Fruit fly (Drosophila melanogaster) whole organism, embryonic: ENCODE data around the gene Asator.

Source experiments
- Abd-B ChIP-seq: fragments of 200-800 bp; sonication (Bioruptor generic); optimal IDR thresholded peaks from 2 replicates; lab custom pipeline; 2018; ENCODE audit warnings: missing biosample characterization, mild to moderate bottlenecking, missing genetic modification characterization, moderate library complexity
- Atf-2 ChIP-seq: fragments of 200-800 bp; sonication (Bioruptor generic); optimal IDR thresholded peaks from 2 replicates; lab custom pipeline; 2016; ENCODE audit warnings: missing biosample characterization, missing genetic modification characterization
- Awh ChIP-seq: fragments of 200-800 bp; sonication (Bioruptor generic); IDR thresholded peaks from 2 replicates; pipeline ENCODE4, ENCODE4 v1.3.6; 2022; ENCODE audit warnings: missing biosample characterization, missing genetic modification characterization
- B-H2 ChIP-seq: fragments of 200-800 bp; sonication (Bioruptor generic); optimal IDR thresholded peaks from 2 replicates; lab custom pipeline; 2018; ENCODE audit warnings: missing biosample characterization, mild to moderate bottlenecking, missing genetic modification characterization
- C15 ChIP-seq: fragments of 200-800 bp; sonication (Bioruptor generic); IDR thresholded peaks from 3 replicates; pipeline ENCODE4 v1.3.6; 2022; ENCODE audit warnings: missing biosample characterization, missing genetic modification characterization
- CG10543 ChIP-seq: fragments of 200-800 bp; sonication (Bioruptor generic); optimal IDR thresholded peaks from 3 replicates; lab custom pipeline; 2017; ENCODE audit warnings: missing biosample characterization, mild to moderate bottlenecking, missing genetic modification characterization, moderate library complexity
- CG10959 ChIP-seq: fragments of 200-800 bp; sonication (Bioruptor generic); IDR thresholded peaks from 2 replicates; pipeline ENCODE4 v1.3.6; 2022; ENCODE audit warnings: missing biosample characterization, missing genetic modification characterization
- CG1529 ChIP-seq: fragments of 200-800 bp; sonication (Bioruptor generic); optimal IDR thresholded peaks from 3 replicates; lab custom pipeline; 2018; ENCODE audit warnings: missing biosample characterization, missing genetic modification characterization
- CG15479 ChIP-seq: fragments of 200-800 bp; sonication (Bioruptor generic); optimal IDR thresholded peaks from 3 replicates; lab custom pipeline; 2019; ENCODE audit warnings: missing biosample characterization, mild to moderate bottlenecking, missing genetic modification characterization, moderate library complexity
- CG1603 ChIP-seq: fragments of 200-800 bp; sonication (Bioruptor generic); optimal IDR thresholded peaks from 2 replicates; lab custom pipeline; 2019; ENCODE audit warnings: missing biosample characterization, mild to moderate bottlenecking, missing genetic modification characterization, moderate library complexity
- CG1647 ChIP-seq: fragments of 200-800 bp; sonication (Bioruptor generic); optimal IDR thresholded peaks from 3 replicates; lab custom pipeline; 2016; ENCODE audit warnings: missing biosample characterization, missing genetic modification characterization
- CG16813 ChIP-seq: fragments of 200-800 bp; sonication (Bioruptor generic); IDR thresholded peaks from 3 replicates; pipeline ENCODE4 v1.3.6; 2022; ENCODE audit warnings: missing biosample characterization, missing genetic modification characterization; ENCODE audit not compliant: partially characterized antibody
- CG17912 ChIP-seq: fragments of 200-800 bp; sonication (Bioruptor generic); optimal IDR thresholded peaks from 2 replicates; lab custom pipeline; 2018; ENCODE audit warnings: missing biosample characterization, mild to moderate bottlenecking, missing genetic modification characterization
- CG2199 ChIP-seq: fragments of 200-800 bp; sonication (Bioruptor generic); IDR thresholded peaks from 3 replicates; pipeline ENCODE4 v1.3.6; 2022; ENCODE audit warnings: missing biosample characterization, missing genetic modification characterization
- CG30020 ChIP-seq: fragments of 200-800 bp; optimal IDR thresholded peaks from 2 replicates; lab custom pipeline; 2019; ENCODE audit warnings: missing biosample characterization, mild to moderate bottlenecking, missing genetic modification characterization, moderate library complexity
- CG32532 ChIP-seq: fragments of 200-800 bp; sonication (Bioruptor generic); IDR thresholded peaks from 2 replicates; pipeline ENCODE4 v1.3.6; 2022; ENCODE audit warnings: missing biosample characterization, missing genetic modification characterization
- CG32772 ChIP-seq: fragments of 200-800 bp; sonication (Bioruptor generic); IDR thresholded peaks from 2 replicates; pipeline ENCODE4 v1.3.6; 2022; ENCODE audit warnings: missing biosample characterization, missing genetic modification characterization
- CG4404 ChIP-seq: fragments of 200-800 bp; sonication (Bioruptor generic); IDR thresholded peaks from 2 replicates; pipeline ENCODE4 v1.3.6; 2022; ENCODE audit warnings: missing biosample characterization, missing genetic modification characterization
- CG4617 ChIP-seq: fragments of 200-800 bp; sonication (Bioruptor generic); optimal IDR thresholded peaks from 3 replicates; lab custom pipeline; 2016; ENCODE audit warnings: missing biosample characterization, missing genetic modification characterization, borderline replicate concordance
- CG6254 ChIP-seq: fragments of 200-800 bp; sonication (Bioruptor generic); optimal IDR thresholded peaks from 3 replicates; lab custom pipeline; 2017; ENCODE audit warnings: mild to moderate bottlenecking, missing biosample characterization, missing genetic modification reagents, missing genetic modification characterization
- CG6813 ChIP-seq: fragments of 200-800 bp; sonication (Bioruptor generic); optimal IDR thresholded peaks from 2 replicates; lab custom pipeline; 2017; ENCODE audit warnings: missing biosample characterization, missing genetic modification characterization, mild to moderate bottlenecking, moderate library complexity, missing genetic modification reagents
- CG6854 ChIP-seq: fragments of 200-800 bp; sonication (Bioruptor generic); optimal IDR thresholded peaks from 3 replicates; lab custom pipeline; 2017; ENCODE audit warnings: missing biosample characterization, mild to moderate bottlenecking, missing genetic modification characterization
- CG7745 ChIP-seq: fragments of 200-800 bp; sonication (Bioruptor generic); optimal IDR thresholded peaks from 2 replicates; lab custom pipeline; 2018; ENCODE audit warnings: missing biosample characterization, mild to moderate bottlenecking, missing genetic modification characterization, moderate library complexity
- CG8290 ChIP-seq, 3 experiments: fragments of 200-800 bp; sonication (Bioruptor generic); optimal IDR thresholded peaks; 2 replicates each; lab custom pipeline; 2016 to 2019; ENCODE audit warnings: missing biosample characterization in 3 of 3, missing genetic modification characterization in 3 of 3, mild to moderate bottlenecking in 2 of 3, moderate library complexity in 1 of 3
- CG9817 ChIP-seq: fragments of 200-800 bp; sonication (Bioruptor generic); optimal IDR thresholded peaks from 2 replicates; lab custom pipeline; 2018; ENCODE audit warnings: missing biosample characterization, mild to moderate bottlenecking, missing genetic modification characterization, moderate library complexity
- CG9876 ChIP-seq: fragments of 200-800 bp; sonication (Bioruptor generic); optimal IDR thresholded peaks from 2 replicates; lab custom pipeline; 2016; ENCODE audit warnings: missing biosample characterization, missing genetic modification characterization
- Camta ChIP-seq: fragments of 200-800 bp; sonication (Bioruptor generic); optimal IDR thresholded peaks from 2 replicates; lab custom pipeline; 2016; ENCODE audit warnings: missing biosample characterization, missing genetic modification characterization
- Hsf ChIP-seq: fragments of 200-800 bp; sonication (Bioruptor generic); optimal IDR thresholded peaks from 3 replicates; lab custom pipeline; 2016; ENCODE audit warnings: missing biosample characterization, missing genetic modification characterization
- Lim3 ChIP-seq: fragments of 200-800 bp; sonication (Bioruptor generic); IDR thresholded peaks from 2 replicates; pipeline ENCODE4 v1.3.6; 2022; ENCODE audit warnings: missing biosample characterization, missing genetic modification characterization
- Lpt ChIP-seq: fragments of >200 bp; optimal IDR thresholded peaks from 2 replicates; lab custom pipeline; 2018; ENCODE audit warnings: missing biosample characterization, missing genetic modification characterization
- MESR4 ChIP-seq: fragments of 200-800 bp; sonication (Bioruptor generic); optimal IDR thresholded peaks from 2 replicates; lab custom pipeline; 2018; ENCODE audit warnings: missing biosample characterization, mild to moderate bottlenecking, missing genetic modification characterization, moderate library complexity
- Oaz ChIP-seq: fragments of 200-800 bp; sonication (Bioruptor generic); IDR thresholded peaks from 2 replicates; pipeline ENCODE4 v1.3.6; 2022; ENCODE audit warnings: missing biosample characterization, missing genetic modification characterization
- Pdp1 ChIP-seq, 2 experiments: fragments of 200-800 bp; sonication (Bioruptor generic); optimal IDR thresholded peaks; 3 replicates each; lab custom pipeline; 2016; ENCODE audit warnings: missing biosample characterization in 2 of 2, missing genetic modification characterization in 2 of 2, mild to moderate bottlenecking in 1 of 2, moderate library complexity in 1 of 2
- Side ChIP-seq: fragments of 200-800 bp; sonication (Bioruptor generic); optimal IDR thresholded peaks from 2 replicates; lab custom pipeline; 2016; ENCODE audit warnings: missing biosample characterization, missing genetic modification characterization
- bbx ChIP-seq: fragments of 200-800 bp; sonication (Bioruptor generic); IDR thresholded peaks from 2 replicates; pipeline ENCODE4 v1.3.6; 2022; ENCODE audit warnings: missing biosample characterization, missing genetic modification characterization; ENCODE audit not compliant: partially characterized antibody
- gfzf ChIP-seq: fragments of 200-800 bp; sonication (Bioruptor generic); optimal IDR thresholded peaks from 2 replicates; lab custom pipeline; 2016; ENCODE audit warnings: missing biosample characterization, mild to moderate bottlenecking, missing genetic modification characterization, moderate library complexity
- gro ChIP-seq: fragments of 200-800 bp; sonication (Bioruptor generic); optimal IDR thresholded peaks from 2 replicates; lab custom pipeline; 2016; ENCODE audit warnings: missing biosample characterization, missing genetic modification characterization
- gsb ChIP-seq: fragments of 200-800 bp; sonication (Bioruptor generic); IDR thresholded peaks from 2 replicates; pipeline ENCODE4 v1.3.6; 2022; ENCODE audit warnings: missing biosample characterization, missing genetic modification characterization
- hkb ChIP-seq, 2 experiments: fragments of 200-800 bp in 1 of 2; fragments of >200 bp in 1 of 2; sonication (Bioruptor generic) in 1 of 2; IDR thresholded peaks in 1 of 2; optimal IDR thresholded peaks in 1 of 2; 2 replicates each; pipeline versions ENCODE4 v1.3.6 to Lab custom; 2017 to 2022; ENCODE audit warnings: missing biosample characterization in 1 of 2, missing genetic modification characterization in 1 of 2
- nerfin-1 ChIP-seq: fragments of 200-800 bp; sonication (Bioruptor generic); optimal IDR thresholded peaks from 3 replicates; lab custom pipeline; 2019; ENCODE audit warnings: missing biosample characterization, mild to moderate bottlenecking, missing genetic modification characterization, moderate library complexity
- odd ChIP-seq: fragments of 200-800 bp; sonication (Bioruptor generic); optimal IDR thresholded peaks from 2 replicates; lab custom pipeline; 2017; ENCODE audit warnings: missing biosample characterization, mild to moderate bottlenecking, missing genetic modification characterization
- pfk ChIP-seq: fragments of 200-800 bp; sonication (Bioruptor generic); optimal IDR thresholded peaks from 2 replicates; lab custom pipeline; 2018; ENCODE audit warnings: missing biosample characterization, mild to moderate bottlenecking, missing genetic modification characterization, moderate library complexity
- phol ChIP-seq: fragments of 200-800 bp; sonication (Bioruptor generic); optimal IDR thresholded peaks from 3 replicates; lab custom pipeline; 2018; ENCODE audit warnings: missing biosample characterization, mild to moderate bottlenecking, missing genetic modification characterization, moderate library complexity
- schlank ChIP-seq: fragments of 200-800 bp; sonication (Bioruptor generic); optimal IDR thresholded peaks from 2 replicates; lab custom pipeline; 2018; ENCODE audit warnings: missing biosample characterization, mild to moderate bottlenecking, missing genetic modification characterization
- sd ChIP-seq: fragments of 200-800 bp; sonication (Bioruptor generic); optimal IDR thresholded peaks from 3 replicates; lab custom pipeline; 2018; ENCODE audit warnings: missing biosample characterization, mild to moderate bottlenecking, missing genetic modification characterization, moderate library complexity
- sens ChIP-seq: fragments of 200-800 bp; sonication (Bioruptor generic); peaks from one replicate; lab custom pipeline; 2016; ENCODE audit warnings: missing biosample characterization, missing genetic modification characterization
- sug ChIP-seq: fragments of 200-800 bp; optimal IDR thresholded peaks from 2 replicates; lab custom pipeline; 2019; ENCODE audit warnings: missing biosample characterization, mild to moderate bottlenecking, missing genetic modification characterization, moderate library complexity
- vfl ChIP-seq: fragments of 200-800 bp; sonication (Bioruptor generic); optimal IDR thresholded peaks from 2 replicates; lab custom pipeline; 2016; ENCODE audit warnings: missing biosample characterization, missing genetic modification characterization
- zen ChIP-seq: fragments of 200-800 bp; sonication (Bioruptor generic); optimal IDR thresholded peaks from 3 replicates; lab custom pipeline; 2018; ENCODE audit warnings: missing biosample characterization, mild to moderate bottlenecking, missing genetic modification characterization, moderate library complexity

The Asator gene

dm6 chr4:445931-446526 is 42.8 kb downstream of the Asator start (continued):
- TF ChIP-seq Pdp1 (GFP tag; optimal IDR thresholded peaks at IDR 0.05; lab: Kevin White, UChicago) (peak in 1 of 2 experiments; percentile 68), sd (tag; lab: Kevin White, UChicago) (no peak), CG10959 (GFP tag; lab: Robert Waterston, UW) (no peak), B-H2 (peak; percentile 94), CG1647 (GFP tag; lab: Kevin White, UChicago) (no peak), CG6254 (GFP tag; lab: Kevin White, UChicago) (peak; percentile 89), gsb (GFP tag; lab: Robert Waterston, UW) (no peak), Awh (no peak), CG4617 (GFP tag; lab: Kevin White, UChicago) (peak; percentile 20), pfk (peak; percentile 72), odd (GFP tag; lab: Kevin White, UChicago) (peak; percentile 67), Abd-B (GFP tag; lab: Kevin White, UChicago) (no peak), Side (GFP tag; lab: Kevin White, UChicago) (no peak), Lpt (GFP tag; lab: Kevin White, UChicago) (no peak), CG16813 (no peak), CG32772 (GFP tag; lab: Robert Waterston, UW) (no peak), CG10543 (peak; percentile 41), CG15479 (GFP tag; lab: Kevin White, UChicago) (peak; percentile 45), Oaz (GFP tag; lab: Robert Waterston, UW) (no peak), CG7745 (tag; lab: Kevin White, UChicago) (no peak), MESR4 (GFP tag; lab: Kevin White, UChicago) (peak; percentile 92), CG17912 (GFP tag; lab: Kevin White, UChicago) (peak; percentile 84), CG32532 (no peak), CG6854 (peak; percentile 49), hkb (optimal IDR thresholded peaks at IDR 0.05; lab: Kevin White, UChicago) (no peak), hkb (GFP tag; IDR thresholded peaks at IDR 0.05; lab: Robert Waterston, UW) (0 out of 2 replicates have a peak, but pooled peaks have one; percentile 22), vfl (GFP tag; lab: Kevin White, UChicago) (no peak), schlank (peak; percentile 9), CG30020 (tag; lab: Kevin White, UChicago) (peak; percentile 47), Atf-2 (GFP tag; lab: Kevin White, UChicago) (no peak), CG2199 (GFP tag; lab: Robert Waterston, UW) (0 out of 3 replicates have a peak, but pooled peaks have one; percentile 70), CG9817 (tag; lab: Kevin White, UChicago) (no peak), sens (GFP tag; lab: Kevin White, UChicago) (peak; percentile 73), sug (tag; lab: Kevin White, UChicago) (no peak), bbx (GFP tag; lab: Robert Waterston, UW) (no peak), CG1529 (peak; percentile 44), Lim3 (no peak), C15 (GFP tag; lab: Robert Waterston, UW) (no peak), zen (tag; lab: Kevin White, UChicago) (no peak), nerfin-1 (no peak), CG9876 (no peak), CG6813 (GFP tag; lab: Kevin White, UChicago) (no peak), CG8290 (GFP tag; optimal IDR thresholded peaks at IDR 0.05; lab: Kevin White, UChicago) (no peak), CG8290 (tag; optimal IDR thresholded peaks at IDR 0.05; lab: Kevin White, UChicago) (peak; percentile 5 to 12), Camta (no peak), CG1603 (tag; lab: Kevin White, UChicago) (peak; percentile 30), gro (GFP tag; lab: Kevin White, UChicago) (peak; percentile 39), Hsf (GFP tag; lab: Kevin White, UChicago) (peak; percentile 3), phol (tag; lab: Kevin White, UChicago) (no peak), gfzf (GFP tag; lab: Kevin White, UChicago) (peak; percentile 7), CG4404 (GFP tag; lab: Robert Waterston, UW) (no peak)
